Worm (Caenorhabditis elegans) whole organism, L4 larva: ENCODE results near the gene F59B2.13.

ENCODE experiments used
- F44E2.7 ChIP-seq: fragments of 200-800 bp; sonication (Bioruptor generic); IDR thresholded peaks from 2 replicates; pipeline ENCODE4 v2.1.2; 2022; ENCODE audit warnings: missing genetic modification characterization, missing compliant biosample characterization
- F49E8.2 ChIP-seq: sonication (generic microtip); optimal IDR thresholded peaks from 2 replicates; lab custom pipeline; 2016; ENCODE audit warnings: missing compliant biosample characterization, mild to moderate bottlenecking, missing genetic modification characterization, borderline replicate concordance
- ZK337.2 ChIP-seq: fragments of 200-800 bp; sonication (Bioruptor generic); IDR thresholded peaks from 2 replicates; pipeline ENCODE4 v1.3.6; 2022; ENCODE audit warnings: missing genetic modification reagents, missing genetic modification characterization, missing compliant biosample characterization
- aha-1 ChIP-seq: fragments of 150-350 bp; peaks from one replicate; lab custom pipeline; 2014; ENCODE audit warnings: missing biosample characterization, missing genetic modification characterization
- daf-16 ChIP-seq, 3 experiments: sonication (generic microtip); optimal IDR thresholded peaks; 2 replicates each; lab custom pipeline; 2016 to 2017; ENCODE audit warnings: missing genetic modification characterization in 3 of 3, missing genetic modification reagents in 3 of 3, mild to moderate bottlenecking in 2 of 3, missing compliant biosample characterization in 2 of 3, missing biosample characterization in 1 of 3, moderate library complexity in 1 of 3
- dmd-9 ChIP-seq: fragments of 200-800 bp; sonication (Bioruptor generic); IDR thresholded peaks from 2 replicates; pipeline ENCODE4 v1.3.6; 2022; ENCODE audit warnings: missing genetic modification reagents, missing genetic modification characterization, missing compliant biosample characterization
- dve-1 ChIP-seq: sonication (generic microtip); optimal IDR thresholded peaks from 2 replicates; lab custom pipeline; 2017; ENCODE audit warnings: antibody characterized with exemption, mild to moderate bottlenecking, missing genetic modification characterization, missing compliant biosample characterization; ENCODE audit not compliant: insufficient read depth
- egl-27 ChIP-seq: sonication (generic microtip); optimal IDR thresholded peaks from 3 replicates; lab custom pipeline; 2017; ENCODE audit warnings: missing biosample characterization, missing genetic modification reagents, missing genetic modification characterization
- hif-1 ChIP-seq, 2 experiments: sonication (generic microtip); optimal IDR thresholded peaks; 2 replicates each; lab custom pipeline; 2016 to 2017; ENCODE audit warnings: missing compliant biosample characterization in 2 of 2, missing genetic modification characterization in 2 of 2, missing genetic modification reagents in 2 of 2, missing genotype in 2 of 2, mild to moderate bottlenecking in 1 of 2
- hlh-11 ChIP-seq: fragments of 200-800 bp; sonication (Bioruptor generic); optimal IDR thresholded peaks from 2 replicates; lab custom pipeline; 2018; ENCODE audit warnings: mild to moderate bottlenecking, missing genetic modification characterization, missing compliant biosample characterization
- hlh-30 ChIP-seq: sonication (generic microtip); optimal IDR thresholded peaks from 2 replicates; lab custom pipeline; 2017; ENCODE audit warnings: antibody characterized with exemption, mild to moderate bottlenecking, missing genetic modification characterization, missing compliant biosample characterization; ENCODE audit not compliant: insufficient read depth
- hmg-1.1 ChIP-seq: fragments of 200-800 bp; sonication (Bioruptor generic); IDR thresholded peaks from 2 replicates; pipeline ENCODE4 v1.3.6; 2022; ENCODE audit warnings: missing genetic modification reagents, missing genetic modification characterization, missing compliant biosample characterization
- jun-1 ChIP-seq: fragments of 150-350 bp; optimal IDR thresholded peaks from 2 replicates; lab custom pipeline; 2014; ENCODE audit warnings: missing biosample characterization, missing genetic modification reagents, missing genetic modification characterization
- lin-15B ChIP-seq: fragments of 150-350 bp; sonication (generic microtip); optimal IDR thresholded peaks from 3 replicates; lab custom pipeline; 2014; ENCODE audit warnings: missing biosample characterization, missing genetic modification characterization
- lsy-2 ChIP-seq, 2 experiments: fragments of 150-350 bp in 1 of 2; sonication (generic microtip) in 1 of 2; optimal IDR thresholded peaks; 2 replicates each; lab custom pipeline; 2014 to 2017; ENCODE audit warnings: missing biosample characterization in 2 of 2, missing genetic modification characterization in 2 of 2
- madf-5 ChIP-seq, 2 experiments: fragments of 200-800 bp; sonication (Bioruptor generic); IDR thresholded peaks; 2 replicates each; pipeline ENCODE4 v1.3.6; 2022; ENCODE audit warnings: missing compliant biosample characterization in 2 of 2, missing genetic modification characterization in 2 of 2
- madf-9 ChIP-seq: fragments of 200-800 bp; sonication (Bioruptor generic); conservative IDR thresholded peaks from 2 replicates; pipeline ENCODE4 v1.3.6; 2022; ENCODE audit warnings: missing genetic modification reagents, missing genetic modification characterization, missing compliant biosample characterization
- mdl-1 ChIP-seq, 2 experiments: fragments of 150-350 bp in 1 of 2; sonication (generic microtip) in 1 of 2; optimal IDR thresholded peaks; 2 replicates each; lab custom pipeline; 2014 to 2017; ENCODE audit warnings: missing biosample characterization in 2 of 2, missing genetic modification characterization in 2 of 2
- mdt-29 ChIP-seq: fragments of 200-800 bp; sonication (Bioruptor generic); IDR thresholded peaks from 2 replicates; pipeline ENCODE4 v1.3.6; 2022; ENCODE audit warnings: missing genetic modification reagents, missing genetic modification characterization, missing compliant biosample characterization
- mep-1 ChIP-seq: fragments of 150-350 bp; sonication (generic microtip); optimal IDR thresholded peaks from 3 replicates; lab custom pipeline; 2014; ENCODE audit warnings: missing biosample characterization, missing genetic modification characterization
- mes-2 ChIP-seq: sonication (generic microtip); optimal IDR thresholded peaks from 2 replicates; lab custom pipeline; 2016; ENCODE audit warnings: missing genotype, mild to moderate bottlenecking, missing genetic modification characterization, missing compliant biosample characterization; ENCODE audit not compliant: poor library complexity, severe bottlenecking
- mxl-3 ChIP-seq: fragments of 200-800 bp; sonication (Bioruptor generic); optimal IDR thresholded peaks from 2 replicates; lab custom pipeline; 2018; ENCODE audit warnings: mild to moderate bottlenecking, missing genetic modification characterization, missing compliant biosample characterization
- nhr-28 ChIP-seq: fragments of 150-350 bp; optimal IDR thresholded peaks from 2 replicates; lab custom pipeline; 2014; ENCODE audit warnings: missing biosample characterization, missing genetic modification characterization
- pha-4 ChIP-seq, 2 experiments: fragments of 150-350 bp in 1 of 2; fragments of 200-800 bp in 1 of 2; sonication (Bioruptor generic) in 1 of 2; IDR thresholded peaks in 1 of 2; optimal IDR thresholded peaks in 1 of 2; 2 replicates each; pipeline versions ENCODE4 v1.3.6 to Lab custom; 2014 to 2022; ENCODE audit warnings: missing genetic modification characterization in 2 of 2, missing genetic modification reagents in 2 of 2, missing biosample characterization in 1 of 2, missing compliant biosample characterization in 1 of 2
- pqm-1 ChIP-seq: sonication (generic microtip); optimal IDR thresholded peaks from 2 replicates; lab custom pipeline; 2017; ENCODE audit warnings: missing biosample characterization, missing genetic modification characterization
- rbr-2 ChIP-seq: sonication (generic microtip); optimal IDR thresholded peaks from 2 replicates; lab custom pipeline; 2016; ENCODE audit warnings: missing genotype, missing genetic modification characterization, missing compliant biosample characterization
- skn-1 ChIP-seq: fragments of 150-350 bp; optimal IDR thresholded peaks from 2 replicates; lab custom pipeline; 2014; ENCODE audit warnings: missing biosample characterization, missing genetic modification characterization
- snpc-1.2 ChIP-seq: fragments of 200-800 bp; sonication (Bioruptor generic); IDR thresholded peaks from 2 replicates; pipeline ENCODE4 v1.3.6; 2022; ENCODE audit warnings: missing genetic modification reagents, missing genetic modification characterization, missing compliant biosample characterization
- snpc-4 ChIP-seq: fragments of 150-350 bp; optimal IDR thresholded peaks from 2 replicates; lab custom pipeline; 2014; ENCODE audit warnings: missing biosample characterization, missing genetic modification characterization
- unc-62 ChIP-seq, 3 experiments: fragments of 150-350 bp in 1 of 3; sonication (generic microtip); optimal IDR thresholded peaks in 2 of 3; peaks in 1 of 3; 1 replicate in 1 of 3; 2 replicates in 2 of 3; lab custom pipeline; 2014 to 2017; ENCODE audit warnings: missing biosample characterization in 3 of 3, missing genetic modification characterization in 3 of 3, missing genetic modification reagents in 3 of 3, missing genotype in 1 of 3
- zfp-2 ChIP-seq: sonication (generic microtip); optimal IDR thresholded peaks from 2 replicates; lab custom pipeline; 2016; ENCODE audit warnings: mild to moderate bottlenecking, missing genetic modification characterization, missing compliant biosample characterization
- zfp-3 ChIP-seq: fragments of 200-800 bp; sonication (Bioruptor generic); conservative IDR thresholded peaks from 2 replicates; pipeline ENCODE4 v1.3.6; 2022; ENCODE audit warnings: missing genetic modification reagents, missing genetic modification characterization, missing compliant biosample characterization
- ztf-11 ChIP-seq: fragments of 150-350 bp; optimal IDR thresholded peaks from 2 replicates; lab custom pipeline; 2014; ENCODE audit warnings: missing biosample characterization, missing genetic modification characterization

Gene F59B2.13

DNA sequence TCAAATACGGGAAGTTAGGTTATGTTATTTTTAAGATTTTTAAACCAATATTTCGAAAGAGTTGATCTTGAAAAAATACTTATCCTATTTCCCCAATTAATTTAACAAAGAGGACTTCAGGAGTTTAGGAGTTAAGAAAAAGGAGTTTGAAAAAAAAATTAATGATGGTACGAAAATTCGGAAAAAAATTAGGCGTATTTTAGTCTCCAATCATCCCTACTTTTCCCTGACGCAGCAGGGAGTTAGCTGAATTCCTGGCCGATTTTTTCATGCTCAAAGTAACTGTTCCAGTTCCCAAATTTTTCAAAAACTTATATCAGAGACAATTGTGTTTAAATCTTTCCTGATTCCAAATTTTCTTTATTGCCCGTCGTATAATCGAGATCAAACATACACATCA lies 3.2 kb downstream of the F59B2.13 start:
- no peak for TF ChIP-seq madf-5 (GFP tag; IDR thresholded peaks at IDR 0.05; lab: Robert Waterston, UW)
- TF ChIP-seq unc-62 (GFP tag; optimal IDR thresholded peaks at IDR 0.05 in 1 of 2; lab: Kevin White, UChicago) = peak in 1 of 2 experiments; percentile 92
- TF ChIP-seq unc-62 (tag; optimal IDR thresholded peaks at IDR 0.05; lab: Kevin White, UChicago) = no peak

- no peak for TF ChIP-seq mxl-3
- no peak for TF ChIP-seq ZK337.2 (GFP tag; lab: Robert Waterston, UW)
- TF ChIP-seq jun-1 (tag; lab: Kevin White, UChicago) = no peak
- no peak for TF ChIP-seq mdt-29
- TF ChIP-seq zfp-3 = no peak
- TF ChIP-seq F49E8.2 (tag; lab: Kevin White, UChicago) = no peak
- no peak for TF ChIP-seq zfp-2 (tag; lab: Kevin White, UChicago)
- TF ChIP-seq snpc-4 (tag; lab: Kevin White, UChicago) = no peak
- TF ChIP-seq lin-15B = no peak
- TF ChIP-seq F44E2.7 = no peak
- no peak for TF ChIP-seq mep-1 (tag; lab: Kevin White, UChicago)
- TF ChIP-seq, all 104 proteins: peak for 0
Measured at ce11 chrIII:9022535-9022934, 4.3 kb downstream of the F59B2.13 start, which contains the start of gene F59B2.14. Gene F59B2.14, minus strand, starts transcription at chrIII:9022635.

- TF ChIP-seq unc-62 (GFP tag; optimal IDR thresholded peaks at IDR 0.05 in 1 of 2; lab: Kevin White, UChicago) (peak in 1 of 2 experiments; percentile 90), unc-62 (tag; optimal IDR thresholded peaks at IDR 0.05; lab: Kevin White, UChicago) (no peak), dmd-9 (GFP tag; lab: Robert Waterston, UW) (no peak)
Measured at ce11 chrIII:9017181-9017651, 9.6 kb downstream of the F59B2.13 start, which contains the start of gene F59B2.12. Gene F59B2.12, plus strand, starts transcription at chrIII:9017601.

DNA sequence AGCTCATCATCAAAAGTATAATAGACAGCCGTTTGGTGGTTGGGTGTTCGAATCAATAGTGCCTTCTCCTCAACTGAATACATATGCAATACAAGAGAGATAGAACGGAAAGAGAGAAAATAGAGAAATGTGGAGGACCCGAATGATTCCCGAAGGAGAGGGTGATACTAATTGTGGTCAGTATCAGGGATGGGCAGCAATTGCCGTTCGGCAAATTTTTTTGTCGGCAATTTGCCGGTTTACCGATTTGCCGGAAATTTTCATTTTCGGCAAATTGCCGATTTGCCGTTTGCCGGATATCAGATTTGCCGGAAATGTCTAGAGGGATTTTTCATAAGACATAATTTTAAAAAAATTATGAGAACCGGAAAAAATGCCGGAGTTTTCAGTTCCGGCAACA lies 14.5 kb downstream of the F59B2.13 start, which contains the start of gene F59B2.9:
Gene F59B2.9 (minus strand): TSS at position 101 of the 400 bp plus-strand sequence.
- TF ChIP-seq dve-1 (no peak), hmg-1.1 (no peak), madf-5 (GFP tag; IDR thresholded peaks at IDR 0.05; lab: Robert Waterston, UW) (no peak)

ce11 chrIII:9010047-9010446 lies 16.8 kb downstream of the F59B2.13 start, which contains the start of gene F59B2.8:
Gene F59B2.8, minus strand, starts transcription at chrIII:9010197.
- TF ChIP-seq aha-1 (tag; lab: Kevin White, UChicago) (peak; percentile 6), mes-2 (tag; lab: Kevin White, UChicago) (peak; percentile 29), egl-27 (tag; lab: Kevin White, UChicago) (no peak), madf-5 (GFP tag; IDR thresholded peaks at IDR 0.05; lab: Robert Waterston, UW) (no peak), snpc-1.2 (GFP tag; lab: Robert Waterston, UW) (no peak)

ce11 chrIII:9007183-9007582 lies 19.7 kb downstream of the F59B2.13 start:
- TF ChIP-seq daf-16 (GFP tag; optimal IDR thresholded peaks at IDR 0.05; lab: Kevin White, UChicago) = no peak
- TF ChIP-seq daf-16 (tag; optimal IDR thresholded peaks at IDR 0.05; lab: Kevin White, UChicago) = peak; percentile 79
- no peak for TF ChIP-seq skn-1 (tag; lab: Kevin White, UChicago)
- peak; percentile 63; the same call in 1 of the 2 replicates for TF ChIP-seq madf-9 (GFP tag; lab: Robert Waterston, UW)
- TF ChIP-seq hif-1 (tag; optimal IDR thresholded peaks at IDR 0.05; lab: Kevin White, UChicago) = no peak
- TF ChIP-seq pha-4 (GFP tag; IDR thresholded peaks at IDR 0.05; lab: Robert Waterston, UW) = no peak
- TF ChIP-seq pha-4 (tag; optimal IDR thresholded peaks at IDR 0.05; lab: Kevin White, UChicago) = peak; percentile 6
- no peak for TF ChIP-seq lsy-2 (tag; optimal IDR thresholded peaks at IDR 0.05; lab: Kevin White, UChicago)
- TF ChIP-seq aha-1 (tag; lab: Kevin White, UChicago) = peak; percentile 71
- TF ChIP-seq mxl-3 = peak; percentile 27
- peak; percentile 51 for TF ChIP-seq mes-2 (tag; lab: Kevin White, UChicago)
- peak; percentile 48 for TF ChIP-seq dve-1
- TF ChIP-seq hlh-30 (tag; lab: Kevin White, UChicago) = peak; percentile 39
- peak; percentile 4 for TF ChIP-seq rbr-2 (tag; lab: Kevin White, UChicago)
- peak; percentile 17 for TF ChIP-seq pqm-1
- TF ChIP-seq nhr-28 (tag; lab: Kevin White, UChicago) = peak; percentile 60
- peak; percentile 20 for TF ChIP-seq mep-1 (tag; lab: Kevin White, UChicago)
- TF ChIP-seq hlh-11 (tag; lab: Kevin White, UChicago) = peak; percentile 83
- TF ChIP-seq mdl-1 (tag; optimal IDR thresholded peaks at IDR 0.05; lab: Kevin White, UChicago) = peak in 1 of 2 experiments; percentile 12
- TF ChIP-seq ztf-11 (tag; lab: Kevin White, UChicago) = no peak
